Fruit fly (Drosophila melanogaster) whole organism, embryonic: ENCODE data around the gene Mec2.

Source experiments
- Bteb2 ChIP-seq: fragments of 200-800 bp; sonication (Bioruptor generic); optimal IDR thresholded peaks from 2 replicates; lab custom pipeline; 2016; ENCODE audit warnings: missing biosample characterization, missing genetic modification characterization
- CG10267 ChIP-seq: fragments of 200-800 bp; sonication (Bioruptor generic); optimal IDR thresholded peaks from 2 replicates; lab custom pipeline; 2018; ENCODE audit warnings: missing biosample characterization, mild to moderate bottlenecking, missing genetic modification characterization, moderate library complexity
- CG10462 ChIP-seq: fragments of 200-800 bp; sonication (Bioruptor generic); optimal IDR thresholded peaks from 2 replicates; lab custom pipeline; 2016; ENCODE audit warnings: missing biosample characterization, missing genetic modification characterization
- CG10565 ChIP-seq: fragments of 200-800 bp; sonication (Bioruptor generic); optimal IDR thresholded peaks from 3 replicates; lab custom pipeline; 2016; ENCODE audit warnings: missing biosample characterization, mild to moderate bottlenecking, missing genetic modification characterization
- CG11695 ChIP-seq: fragments of 200-800 bp; sonication (Bioruptor generic); IDR thresholded peaks from 3 replicates; pipeline ENCODE4 v1.3.6; 2022; ENCODE audit warnings: missing biosample characterization, missing genetic modification characterization
- CG12155 ChIP-seq: fragments of 200-800 bp; sonication (Bioruptor generic); optimal IDR thresholded peaks from 3 replicates; lab custom pipeline; 2016; ENCODE audit warnings: missing biosample characterization, missing genetic modification characterization
- CG12299 ChIP-seq: fragments of 200-800 bp; sonication (Bioruptor generic); optimal IDR thresholded peaks from 2 replicates; lab custom pipeline; 2018; ENCODE audit warnings: missing biosample characterization, mild to moderate bottlenecking, missing genetic modification characterization
- CG12659 ChIP-seq: fragments of 200-800 bp; sonication (Bioruptor generic); optimal IDR thresholded peaks from 3 replicates; lab custom pipeline; 2017; ENCODE audit warnings: mild to moderate bottlenecking, missing biosample characterization, missing genetic modification reagents, missing genetic modification characterization
- CG12769 ChIP-seq: fragments of 200-800 bp; sonication (Bioruptor generic); optimal IDR thresholded peaks from 2 replicates; lab custom pipeline; 2019; ENCODE audit warnings: missing biosample characterization, mild to moderate bottlenecking, missing genetic modification characterization, moderate library complexity
- CG13624 ChIP-seq: fragments of 200-800 bp; sonication (Bioruptor generic); optimal IDR thresholded peaks from 2 replicates; lab custom pipeline; 2016; ENCODE audit warnings: missing biosample characterization, missing genetic modification characterization
- CG14667 ChIP-seq: fragments of 200-800 bp; sonication (Bioruptor generic); IDR thresholded peaks from 2 replicates; pipeline ENCODE4 v1.3.6; 2022; ENCODE audit warnings: missing biosample characterization, missing genetic modification characterization
- CG15011 ChIP-seq: fragments of 200-800 bp; sonication (Bioruptor generic); optimal IDR thresholded peaks from 3 replicates; lab custom pipeline; 2018; ENCODE audit warnings: missing biosample characterization, mild to moderate bottlenecking, missing genetic modification characterization
- CG15514 ChIP-seq: fragments of 200-800 bp; sonication (Bioruptor generic); optimal IDR thresholded peaks from 3 replicates; lab custom pipeline; 2017; ENCODE audit warnings: missing biosample characterization, missing genetic modification characterization, mild to moderate bottlenecking, moderate library complexity, missing genetic modification reagents
- CG1602 ChIP-seq: fragments of 200-800 bp; sonication (Bioruptor generic); optimal IDR thresholded peaks from 3 replicates; lab custom pipeline; 2016; ENCODE audit warnings: missing biosample characterization, missing genetic modification characterization
- CG17186 ChIP-seq: fragments of 200-800 bp; sonication (Bioruptor generic); optimal IDR thresholded peaks from 3 replicates; lab custom pipeline; 2017; ENCODE audit warnings: missing biosample characterization, missing genetic modification reagents, missing genetic modification characterization
- CG17612 ChIP-seq: fragments of 200-800 bp; sonication (Bioruptor generic); IDR thresholded peaks from 2 replicates; pipeline ENCODE4 v1.3.6; 2022; ENCODE audit warnings: missing biosample characterization, missing genetic modification characterization
- CG18476 ChIP-seq: fragments of 200-800 bp; sonication (Bioruptor generic); optimal IDR thresholded peaks from 2 replicates; lab custom pipeline; 2016; ENCODE audit warnings: missing biosample characterization, mild to moderate bottlenecking, missing genetic modification characterization
- CG18619 ChIP-seq: fragments of 200-800 bp; sonication (Bioruptor generic); optimal IDR thresholded peaks from 3 replicates; lab custom pipeline; 2017; ENCODE audit warnings: missing biosample characterization, mild to moderate bottlenecking, missing genetic modification characterization
- CG3407 ChIP-seq: fragments of 200-800 bp; sonication (Bioruptor generic); optimal IDR thresholded peaks from 2 replicates; lab custom pipeline; 2018; ENCODE audit warnings: missing biosample characterization, mild to moderate bottlenecking, missing genetic modification characterization
- CG3726 ChIP-seq: fragments of 200-800 bp; sonication (Bioruptor generic); IDR thresholded peaks from 3 replicates; pipeline ENCODE4, ENCODE4 v1.3.6; 2022; ENCODE audit warnings: missing biosample characterization, missing genetic modification characterization
- CG4282 ChIP-seq: fragments of 200-800 bp; sonication (Bioruptor generic); optimal IDR thresholded peaks from 2 replicates; lab custom pipeline; 2016; ENCODE audit warnings: missing biosample characterization, missing genetic modification characterization
- CG4328 ChIP-seq: fragments of 200-800 bp; sonication (Bioruptor generic); optimal IDR thresholded peaks from 3 replicates; lab custom pipeline; 2017; ENCODE audit warnings: missing biosample characterization, missing genetic modification reagents, missing genetic modification characterization
- CG43689 ChIP-seq: fragments of 200-800 bp; sonication (Bioruptor generic); IDR thresholded peaks from 2 replicates; pipeline ENCODE4 v1.3.6; 2022; ENCODE audit warnings: missing biosample characterization, missing genetic modification characterization
- CG4424 ChIP-seq: fragments of 200-800 bp; sonication (Bioruptor generic); optimal IDR thresholded peaks from 3 replicates; lab custom pipeline; 2016; ENCODE audit warnings: missing biosample characterization, missing genetic modification characterization
- CG7745 ChIP-seq: fragments of 200-800 bp; sonication (Bioruptor generic); optimal IDR thresholded peaks from 2 replicates; lab custom pipeline; 2018; ENCODE audit warnings: missing biosample characterization, mild to moderate bottlenecking, missing genetic modification characterization, moderate library complexity
- CG7987 ChIP-seq: fragments of 200-800 bp; sonication (Bioruptor generic); optimal IDR thresholded peaks from 2 replicates; lab custom pipeline; 2018; ENCODE audit warnings: missing biosample characterization, mild to moderate bottlenecking, missing genetic modification characterization, moderate library complexity
- CG9437 ChIP-seq: fragments of 200-800 bp; sonication (Bioruptor generic); optimal IDR thresholded peaks from 2 replicates; lab custom pipeline; 2018; ENCODE audit warnings: missing biosample characterization, mild to moderate bottlenecking, missing genetic modification characterization
- Drgx ChIP-seq: fragments of 200-800 bp; sonication (Bioruptor generic); IDR thresholded peaks from 2 replicates; pipeline ENCODE4 v1.3.6; 2022; ENCODE audit warnings: missing biosample characterization, missing genetic modification characterization
- Ets97D ChIP-seq: fragments of 200-800 bp; sonication (Bioruptor generic); optimal IDR thresholded peaks from 3 replicates; lab custom pipeline; 2016; ENCODE audit warnings: missing biosample characterization, missing genetic modification characterization
- GATAe ChIP-seq: fragments of 200-800 bp; sonication (Bioruptor generic); conservative IDR thresholded peaks from 2 replicates; pipeline ENCODE4 v1.3.6; 2022; ENCODE audit warnings: missing biosample characterization, missing genetic modification characterization
- Hmr ChIP-seq: fragments of 200-800 bp; sonication (Bioruptor generic); optimal IDR thresholded peaks from 3 replicates; lab custom pipeline; 2017; ENCODE audit warnings: mild to moderate bottlenecking, missing biosample characterization, missing genetic modification reagents, missing genetic modification characterization
- Hr39 ChIP-seq: fragments of >200 bp; optimal IDR thresholded peaks from 2 replicates; lab custom pipeline; 2017
- MBD-R2 ChIP-seq: fragments of 200-800 bp; sonication (Bioruptor generic); IDR thresholded peaks from 2 replicates; pipeline ENCODE4 v1.3.6; 2022; ENCODE audit warnings: missing biosample characterization, missing genetic modification characterization
- Nf-YC ChIP-seq: fragments of 200-800 bp; optimal IDR thresholded peaks from 3 replicates; lab custom pipeline; 2019; ENCODE audit warnings: missing biosample characterization, mild to moderate bottlenecking, missing genetic modification characterization, moderate library complexity
- aop ChIP-seq: fragments of 200-800 bp; sonication (Bioruptor generic); IDR thresholded peaks from 2 replicates; pipeline ENCODE4 v1.3.6; 2022; ENCODE audit warnings: missing biosample characterization, missing genetic modification characterization
- chif ChIP-seq, 2 experiments: fragments of 200-800 bp; sonication (Bioruptor generic); optimal IDR thresholded peaks; 3 replicates each; lab custom pipeline; 2016; ENCODE audit warnings: missing biosample characterization in 2 of 2, missing genetic modification characterization in 2 of 2
- ems ChIP-seq: fragments of 200-800 bp; sonication (Bioruptor generic); optimal IDR thresholded peaks from 3 replicates; lab custom pipeline; 2016; ENCODE audit warnings: missing biosample characterization, missing genetic modification characterization
- exex ChIP-seq: fragments of 200-800 bp; sonication (Bioruptor generic); optimal IDR thresholded peaks from 4 replicates; lab custom pipeline; 2018; ENCODE audit warnings: missing biosample characterization, mild to moderate bottlenecking, missing genetic modification characterization, moderate library complexity
- eyg ChIP-seq: fragments of 200-800 bp; sonication (Bioruptor generic); optimal IDR thresholded peaks from 3 replicates; lab custom pipeline; 2016; ENCODE audit warnings: missing biosample characterization, missing genetic modification characterization
- fd96Cb ChIP-seq: fragments of 200-800 bp; sonication (Bioruptor generic); optimal IDR thresholded peaks from 2 replicates; lab custom pipeline; 2018; ENCODE audit warnings: missing biosample characterization, mild to moderate bottlenecking, missing genetic modification characterization, moderate library complexity
- gcm2 ChIP-seq: fragments of 200-800 bp; sonication (Bioruptor generic); optimal IDR thresholded peaks from 2 replicates; lab custom pipeline; 2016; ENCODE audit warnings: missing biosample characterization, missing genetic modification characterization
- hth ChIP-seq: fragments of >200 bp; optimal IDR thresholded peaks from 2 replicates; lab custom pipeline; 2017; ENCODE audit warnings: inconsistent platforms
- kni ChIP-seq: fragments of 200-800 bp; sonication (Bioruptor generic); optimal IDR thresholded peaks from 3 replicates; lab custom pipeline; 2017; ENCODE audit warnings: mild to moderate bottlenecking, missing biosample characterization, missing genetic modification reagents, missing genetic modification characterization
- pum ChIP-seq: fragments of 200-800 bp; sonication (Bioruptor generic); optimal IDR thresholded peaks from 2 replicates; lab custom pipeline; 2016; ENCODE audit warnings: missing biosample characterization, missing genetic modification characterization
- sd ChIP-seq: fragments of 200-800 bp; sonication (Bioruptor generic); optimal IDR thresholded peaks from 3 replicates; lab custom pipeline; 2018; ENCODE audit warnings: missing biosample characterization, mild to moderate bottlenecking, missing genetic modification characterization, moderate library complexity
- shn ChIP-seq: fragments of 200-800 bp; sonication (Bioruptor generic); optimal IDR thresholded peaks from 3 replicates; lab custom pipeline; 2016; ENCODE audit warnings: missing biosample characterization, missing genetic modification characterization
- sna ChIP-seq: fragments of 200-800 bp; sonication (Bioruptor generic); IDR thresholded peaks from 2 replicates; pipeline ENCODE4 v1.3.6; 2022; ENCODE audit warnings: missing biosample characterization, missing genetic modification characterization; ENCODE audit not compliant: partially characterized antibody
- so ChIP-seq: fragments of 200-800 bp; sonication (Bioruptor generic); IDR thresholded peaks from 3 replicates; pipeline ENCODE4 v1.3.6; 2022; ENCODE audit warnings: missing biosample characterization, missing genetic modification characterization
- tap ChIP-seq: fragments of 200-800 bp; optimal IDR thresholded peaks from 3 replicates; lab custom pipeline; 2019; ENCODE audit warnings: missing biosample characterization, mild to moderate bottlenecking, missing genetic modification characterization, moderate library complexity
- unc-4 ChIP-seq: fragments of 200-800 bp; sonication (Bioruptor generic); IDR thresholded peaks from 2 replicates; pipeline ENCODE4 v1.3.6; 2022; ENCODE audit warnings: missing biosample characterization, missing genetic modification characterization; ENCODE audit not compliant: partially characterized antibody
- yki ChIP-seq: fragments of >200 bp; optimal IDR thresholded peaks from 3 replicates; lab custom pipeline; 2018

Mec2 gene

DNA sequence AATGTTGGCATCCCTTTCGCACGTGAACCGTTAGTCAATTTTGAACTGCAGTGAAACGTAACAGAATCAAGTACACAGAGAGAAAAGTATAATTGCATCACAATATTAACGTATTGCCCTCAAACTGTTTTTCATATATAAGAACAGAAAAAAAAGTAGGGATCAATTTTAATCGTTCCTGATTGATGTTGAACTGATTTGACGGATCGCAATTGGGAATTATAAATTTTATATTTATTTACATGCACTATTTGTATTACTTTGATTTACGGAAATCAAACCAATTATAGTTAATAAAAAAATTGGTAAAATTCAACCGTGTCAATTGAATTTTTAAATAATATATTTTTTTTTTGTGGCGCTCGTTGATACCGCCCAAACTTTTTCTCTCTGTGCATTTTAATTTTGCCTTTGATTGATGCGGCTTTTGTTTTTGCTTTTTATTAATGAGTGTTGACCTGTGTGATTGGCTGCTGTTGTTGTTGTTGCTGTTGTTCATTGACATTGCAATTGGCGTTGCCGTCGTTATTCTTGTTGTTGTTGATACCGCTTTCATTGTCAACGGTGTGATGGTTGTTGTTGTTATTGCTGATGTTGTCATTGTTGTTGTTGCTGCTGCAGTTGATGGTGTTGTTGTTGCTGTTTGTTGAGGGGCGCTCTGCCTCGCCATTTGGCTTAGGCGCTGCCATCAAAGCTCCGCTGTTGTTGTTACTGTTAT lies 35.1 kb upstream of the Mec2 start (continued):
- TF ChIP-seq so (GFP tag; lab: Robert Waterston, UW) (0 out of 3 replicates have a peak, but pooled peaks have one; percentile 8), aop (no peak), CG17612 (no peak), gcm2 (GFP tag; lab: Kevin White, UChicago) (peak; percentile 29), CG4424 (GFP tag; lab: Kevin White, UChicago) (peak; percentile 76), CG10565 (GFP tag; lab: Kevin White, UChicago) (no peak), CG13624 (GFP tag; lab: Kevin White, UChicago) (no peak), Drgx (GFP tag; lab: Robert Waterston, UW) (peak; percentile 35; the same call in 1 of the 2 replicates), GATAe (GFP tag; lab: Robert Waterston, UW) (no peak), Ets97D (GFP tag; lab: Kevin White, UChicago) (no peak), fd96Cb (tag; lab: Kevin White, UChicago) (peak; percentile 70), CG12299 (tag; lab: Kevin White, UChicago) (peak; percentile 18), hth (lab: Kevin White, UChicago) (no peak), CG7987 (GFP tag; lab: Kevin White, UChicago) (no peak), Hr39 (lab: Kevin White, UChicago) (no peak), CG14667 (GFP tag; lab: Robert Waterston, UW) (0 out of 2 replicates have a peak, but pooled peaks have one; percentile 32), unc-4 (GFP tag; lab: Robert Waterston, UW) (no peak), CG10462 (peak; percentile 32), pum (no peak), chif (GFP tag; optimal IDR thresholded peaks at IDR 0.05; lab: Kevin White, UChicago) (peak in 1 of 2 experiments; percentile 34), Hmr (GFP tag; lab: Kevin White, UChicago) (peak; percentile 17), kni (GFP tag; lab: Kevin White, UChicago) (no peak), Nf-YC (tag; lab: Kevin White, UChicago) (no peak), CG18476 (GFP tag; lab: Kevin White, UChicago) (peak; percentile 7), Bteb2 (GFP tag; lab: Kevin White, UChicago) (peak; percentile 38), CG43689 (GFP tag; lab: Robert Waterston, UW) (no peak), yki (lab: Kevin White, UChicago) (no peak), CG4282 (no peak), MBD-R2 (GFP tag; lab: Robert Waterston, UW) (no peak), exex (tag; lab: Kevin White, UChicago) (no peak), sna (no peak), CG9437 (GFP tag; lab: Kevin White, UChicago) (peak; percentile 64), CG1602 (GFP tag; lab: Kevin White, UChicago) (peak; percentile 56), CG15514 (GFP tag; lab: Kevin White, UChicago) (peak; percentile 1), sd (no peak), CG12769 (tag; lab: Kevin White, UChicago) (no peak), tap (no peak), CG4328 (GFP tag; lab: Kevin White, UChicago) (no peak), ems (GFP tag; lab: Kevin White, UChicago) (no peak), CG12155 (GFP tag; lab: Kevin White, UChicago) (no peak), CG11695 (GFP tag; lab: Robert Waterston, UW) (peak; percentile 40; the same call in 1 of the 3 replicates), CG3726 (GFP tag; lab: Robert Waterston, UW) (no peak), CG15011 (GFP tag; lab: Kevin White, UChicago) (no peak), eyg (GFP tag; lab: Kevin White, UChicago) (no peak), CG10267 (tag; lab: Kevin White, UChicago) (peak; percentile 52), CG3407 (peak; percentile 49), CG7745 (tag; lab: Kevin White, UChicago) (no peak), shn (no peak), CG18619 (GFP tag; lab: Kevin White, UChicago) (peak; percentile 25), CG12659 (GFP tag; lab: Kevin White, UChicago) (peak; percentile 48), CG17186 (no peak)
